Worm (Caenorhabditis elegans) whole organism, L4/young adult: ENCODE data around the gene W05H9.4.

ENCODE experiments used
- W03F9.2 ChIP-seq: fragments of 150-350 bp; optimal IDR thresholded peaks from 2 replicates; lab custom pipeline; 2014; ENCODE audit warnings: missing biosample characterization, missing genetic modification characterization
- dao-5 ChIP-seq: sonication (generic microtip); optimal IDR thresholded peaks from 2 replicates; lab custom pipeline; 2016; ENCODE audit warnings: missing genotype, missing genetic modification characterization, moderate library complexity, missing compliant biosample characterization

ce11 chrX:6271718-6272117 is 8.3 kb downstream of the W05H9.4 start, which contains the start of gene lro-1:
- TF ChIP-seq W03F9.2 (no peak), dao-5 (tag; lab: Kevin White, UChicago) (no peak)
